Fruit fly (Drosophila melanogaster) S2 (cell line): Measurements from ENCODE around the gene Tat.

Source experiments
- CG8478 ChIP-seq: fragments of >200 bp; optimal IDR thresholded peaks from 2 replicates; lab custom pipeline; 2018
- CTCF ChIP-seq, 2 experiments: fragments of >200 bp; optimal IDR thresholded peaks; 2 replicates each; lab custom pipeline; 2018

DNA sequence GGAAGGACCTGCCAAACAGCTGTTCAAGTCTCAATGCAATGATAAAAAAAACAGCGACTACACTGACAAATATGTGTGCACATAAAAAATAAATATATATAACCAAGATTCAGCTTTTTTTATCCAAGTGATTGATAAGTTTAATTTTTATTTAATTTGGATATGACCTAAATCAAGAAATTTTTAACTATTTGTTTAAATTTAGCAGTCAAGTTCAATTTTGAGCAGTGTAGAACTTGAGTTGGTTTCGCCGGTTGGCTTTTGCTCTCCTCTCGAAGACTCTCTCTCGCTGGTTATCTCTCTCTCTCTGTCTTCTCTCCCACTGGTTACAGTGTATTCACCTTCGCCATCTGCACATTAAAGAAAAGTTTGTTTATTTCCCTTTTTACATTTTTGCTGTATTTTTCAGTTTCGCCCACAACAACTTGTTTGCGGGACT, 43.0 kb upstream of the Tat start:
- TF ChIP-seq CG8478 (no peak), CTCF (optimal IDR thresholded peaks at IDR 0.05; lab: Kevin White, UChicago) (no peak)
